Worm (Caenorhabditis elegans): ENCODE measurements around the gene K08D8.3.

DNA sequence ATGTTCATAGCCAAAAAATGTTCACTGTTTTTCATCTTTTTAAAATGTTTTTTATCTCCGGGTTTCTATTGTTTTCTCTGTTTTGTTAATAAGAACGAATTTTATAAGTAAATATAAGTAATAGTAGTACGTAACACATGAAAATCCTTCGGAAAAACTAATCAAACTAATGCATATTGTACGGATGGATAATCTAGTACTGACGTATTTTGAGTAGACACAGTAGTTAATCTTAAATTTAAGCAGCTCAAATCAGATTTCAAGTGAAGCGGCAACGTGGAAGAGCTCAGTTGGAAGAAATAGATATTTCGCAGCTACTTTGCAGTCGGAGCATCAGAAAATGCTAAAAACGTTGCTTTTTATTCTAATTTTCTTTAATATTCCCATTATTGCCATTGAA, 46.7 kb downstream of the K08D8.3 start, which contains the start of gene gcy-18:
- TF ChIP-seq pha-4 (tag; optimal IDR thresholded peaks at IDR 0.05) (no peak), zip-5 (tag; optimal IDR thresholded peaks at IDR 0.05) (no peak), nfya-1 (tag; optimal IDR thresholded peaks at IDR 0.05) (no peak), dve-1 (tag; optimal IDR thresholded peaks at IDR 0.05) (no peak), pat-9 (tag; optimal IDR thresholded peaks at IDR 0.05) (no peak), ama-1 (optimal IDR thresholded peaks at IDR 0.05) (no peak)

All from whole organism, late embryonic.